Fruit fly (Drosophila melanogaster): ENCODE data around the gene bves.

The bves gene

DNA sequence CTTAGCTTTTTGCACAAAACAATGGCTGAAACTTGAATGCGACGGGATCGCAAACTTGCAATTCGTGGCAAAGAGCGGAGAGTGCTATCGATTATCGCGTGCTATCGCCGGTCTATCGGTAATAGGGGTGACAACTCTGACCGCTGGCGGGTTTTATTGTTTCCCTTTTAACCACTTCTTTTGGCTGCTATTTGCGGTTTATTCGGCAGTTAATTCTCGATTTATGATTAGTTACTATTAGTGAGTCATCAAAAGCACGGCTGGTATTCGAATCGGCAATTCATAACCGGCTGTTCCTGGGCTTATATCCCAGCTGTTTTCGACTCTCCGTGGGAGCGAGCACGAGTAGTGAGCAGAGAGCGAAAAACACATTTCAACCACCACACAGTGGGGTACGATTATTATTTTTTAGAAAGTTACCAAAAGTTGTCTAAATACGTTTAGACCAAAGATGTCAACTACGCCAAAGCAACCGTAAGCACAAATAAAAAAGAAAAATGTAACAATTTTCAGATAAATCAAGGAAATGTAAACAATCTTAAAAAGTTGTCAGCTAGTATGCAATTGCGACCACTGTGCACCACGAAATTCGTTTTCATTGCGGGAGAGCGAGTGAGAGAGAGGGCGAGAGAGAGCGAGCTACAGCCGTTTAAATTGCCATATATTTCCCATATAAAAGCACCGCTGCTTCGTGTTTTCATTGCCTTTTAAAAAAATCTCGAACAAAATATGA, at the start of gene bves, which contains the start of gene Stt3A:
TSS of gene bves (plus strand) at position 115 of the 733 bp plus-strand sequence.
TSS of gene Stt3A (minus strand) at position 89 of the 733 bp plus-strand sequence.
- TF ChIP-seq CG7271 (tag; optimal IDR thresholded peaks at IDR 0.05): peak; percentile 94
- TF ChIP-seq Doc3 (GFP tag; IDR thresholded peaks at IDR 0.05; ENCODE audit: partially characterized antibody): peak; percentile 63
- no peak for TF ChIP-seq tll (GFP tag; optimal IDR thresholded peaks at IDR 0.05)
- peak; percentile 98 for TF ChIP-seq dmrt11E (tag; optimal IDR thresholded peaks at IDR 0.05)
- TF ChIP-seq scrt (GFP tag; optimal IDR thresholded peaks at IDR 0.05): peak; percentile 96
- TF ChIP-seq CG6654 (GFP tag; optimal IDR thresholded peaks at IDR 0.05): peak; percentile 90
- TF ChIP-seq inv (GFP tag; IDR thresholded peaks at IDR 0.05; ENCODE audit: partially characterized antibody): peak; percentile 35; the same call in 1 of the 2 replicates
- peak; percentile 95 for TF ChIP-seq CG14667 (GFP tag; IDR thresholded peaks at IDR 0.05)
- peak; percentile 98 for TF ChIP-seq Dad (GFP tag; optimal IDR thresholded peaks at IDR 0.05)
- TF ChIP-seq Deaf1 (tag; optimal IDR thresholded peaks at IDR 0.05): peak; percentile 85
- TF ChIP-seq salm (tag; optimal IDR thresholded peaks at IDR 0.05): peak; percentile 99
- TF ChIP-seq tap (tag; optimal IDR thresholded peaks at IDR 0.05): peak; percentile 98
- TF ChIP-seq dan (GFP tag; IDR thresholded peaks at IDR 0.05): peak; percentile 84
- TF ChIP-seq GATAe (GFP tag; conservative IDR thresholded peaks at IDR 0.05): peak; percentile 93
- peak; percentile 100 for TF ChIP-seq Ets65A (GFP tag)
- TF ChIP-seq Sin3A (optimal IDR thresholded peaks at IDR 0.05): no peak
- TF ChIP-seq ftz-f1 (GFP tag; optimal IDR thresholded peaks at IDR 0.05): peak; percentile 86
- TF ChIP-seq sob (GFP tag; IDR thresholded peaks at IDR 0.05): peak; percentile 98
- peak; percentile 97 for TF ChIP-seq MTF-1 (GFP tag; optimal IDR thresholded peaks at IDR 0.05; ENCODE audit: borderline replicate concordance)
- TF ChIP-seq Nf-YB (GFP tag; optimal IDR thresholded peaks at IDR 0.05): peak; percentile 90
- TF ChIP-seq CG17385 (GFP tag; optimal IDR thresholded peaks at IDR 0.05): peak; percentile 97
- TF ChIP-seq kni (GFP tag; optimal IDR thresholded peaks at IDR 0.05): peak; percentile 86
- TF ChIP-seq CG10267 (tag; optimal IDR thresholded peaks at IDR 0.05): peak; percentile 97
- peak; percentile 96 for TF ChIP-seq Mrtf (GFP tag; IDR thresholded peaks at IDR 0.05)
- peak; percentile 94 for TF ChIP-seq trh (GFP tag; optimal IDR thresholded peaks at IDR 0.05)
- TF ChIP-seq HLH54F (GFP tag; optimal IDR thresholded peaks at IDR 0.05): peak; percentile 98
- TF ChIP-seq Dp (GFP tag; optimal IDR thresholded peaks at IDR 0.05): peak; percentile 30
- TF ChIP-seq Dfd (GFP tag; optimal IDR thresholded peaks at IDR 0.05): no peak
- TF ChIP-seq CG6791 (GFP tag; IDR thresholded peaks at IDR 0.05; ENCODE audit: partially characterized antibody): peak; percentile 74
- peak; percentile 97 for TF ChIP-seq CG17361 (GFP tag; IDR thresholded peaks at IDR 0.05)
- peak; percentile 39 for TF ChIP-seq pzg (GFP tag; optimal IDR thresholded peaks at IDR 0.05)
- TF ChIP-seq CG6254 (GFP tag; optimal IDR thresholded peaks at IDR 0.05): peak; percentile 97
- peak; percentile 42; the same call in 1 of the 3 replicates for TF ChIP-seq zen2 (GFP tag; IDR thresholded peaks at IDR 0.05; ENCODE audit: partially characterized antibody)
- TF ChIP-seq Ada2b (GFP tag; IDR thresholded peaks at IDR 0.05): peak; percentile 97
- TF ChIP-seq tio (GFP tag; optimal IDR thresholded peaks at IDR 0.05): peak; percentile 94
- TF ChIP-seq CG12659 (GFP tag; optimal IDR thresholded peaks at IDR 0.05): peak; percentile 99
- TF ChIP-seq Usf (GFP tag; optimal IDR thresholded peaks at IDR 0.05): peak; percentile 96
- no peak for TF ChIP-seq cad (GFP tag; optimal IDR thresholded peaks at IDR 0.05)
- TF ChIP-seq abd-A (tag; optimal IDR thresholded peaks at IDR 0.05): peak; percentile 93
- TF ChIP-seq HmgD (GFP tag; optimal IDR thresholded peaks at IDR 0.05): peak; percentile 96
- TF ChIP-seq CG14050 (GFP tag; IDR thresholded peaks at IDR 0.05): peak; percentile 97
- TF ChIP-seq gcm (GFP tag; optimal IDR thresholded peaks at IDR 0.05): peak; percentile 99
- TF ChIP-seq CG8924 (tag; optimal IDR thresholded peaks at IDR 0.05): peak; percentile 99
- TF ChIP-seq sim (GFP tag; IDR thresholded peaks at IDR 0.05): peak; percentile 96
- TF ChIP-seq pfk (GFP tag; optimal IDR thresholded peaks at IDR 0.05): peak; percentile 65
- TF ChIP-seq CG17802 (tag; optimal IDR thresholded peaks at IDR 0.05): peak; percentile 89
- TF ChIP-seq Med (GFP tag): peak; percentile 100
- TF ChIP-seq CG31388 (GFP tag; optimal IDR thresholded peaks at IDR 0.05): peak; percentile 89
- peak; percentile 96 for TF ChIP-seq dm (GFP tag; optimal IDR thresholded peaks at IDR 0.05)

All from whole organism, embryonic.